Fruit fly (Drosophila melanogaster) whole organism, embryonic: Measurements from ENCODE around the gene yrt.

Experiments
- Atf-2 ChIP-seq: fragments of 200-800 bp; sonication (Bioruptor generic); optimal IDR thresholded peaks from 2 replicates; lab custom pipeline; 2016; ENCODE audit warnings: missing biosample characterization, missing genetic modification characterization
- CG11247 ChIP-seq: fragments of 200-800 bp; sonication (Bioruptor generic); IDR thresholded peaks from 2 replicates; pipeline ENCODE4 v1.3.6; 2022; ENCODE audit warnings: missing biosample characterization, missing genetic modification characterization
- CG12744 ChIP-seq: fragments of 200-800 bp; sonication (Bioruptor generic); optimal IDR thresholded peaks from 2 replicates; lab custom pipeline; 2016; ENCODE audit warnings: missing biosample characterization, missing genetic modification characterization
- CG12769 ChIP-seq: fragments of 200-800 bp; sonication (Bioruptor generic); optimal IDR thresholded peaks from 2 replicates; lab custom pipeline; 2019; ENCODE audit warnings: missing biosample characterization, mild to moderate bottlenecking, missing genetic modification characterization, moderate library complexity
- CG13775 ChIP-seq: fragments of 200-800 bp; sonication (Bioruptor generic); optimal IDR thresholded peaks from 3 replicates; lab custom pipeline; 2017; ENCODE audit warnings: missing biosample characterization, mild to moderate bottlenecking, missing genetic modification characterization
- CG15479 ChIP-seq: fragments of 200-800 bp; sonication (Bioruptor generic); optimal IDR thresholded peaks from 3 replicates; lab custom pipeline; 2019; ENCODE audit warnings: missing biosample characterization, mild to moderate bottlenecking, missing genetic modification characterization, moderate library complexity
- CG1602 ChIP-seq: fragments of 200-800 bp; sonication (Bioruptor generic); optimal IDR thresholded peaks from 3 replicates; lab custom pipeline; 2016; ENCODE audit warnings: missing biosample characterization, missing genetic modification characterization
- CG16779 ChIP-seq: fragments of 200-800 bp; sonication (Bioruptor generic); IDR thresholded peaks from 2 replicates; pipeline ENCODE4 v1.3.6; 2022; ENCODE audit warnings: missing biosample characterization, missing genetic modification characterization
- CG17359 ChIP-seq: fragments of 200-800 bp; sonication (Bioruptor generic); optimal IDR thresholded peaks from 3 replicates; lab custom pipeline; 2018; ENCODE audit warnings: missing biosample characterization, mild to moderate bottlenecking, missing genetic modification characterization, moderate library complexity
- CG17568 ChIP-seq: fragments of 200-800 bp; sonication (Bioruptor generic); optimal IDR thresholded peaks from 2 replicates; lab custom pipeline; 2018; ENCODE audit warnings: missing biosample characterization, mild to moderate bottlenecking, missing genetic modification characterization, moderate library complexity
- CG17612 ChIP-seq: fragments of 200-800 bp; sonication (Bioruptor generic); IDR thresholded peaks from 2 replicates; pipeline ENCODE4 v1.3.6; 2022; ENCODE audit warnings: missing biosample characterization, missing genetic modification characterization
- CG2120 ChIP-seq: fragments of 200-800 bp; sonication (Bioruptor generic); optimal IDR thresholded peaks from 3 replicates; lab custom pipeline; 2016; ENCODE audit warnings: missing biosample characterization, missing genetic modification characterization
- CG42726 ChIP-seq: fragments of 200-800 bp; sonication (Bioruptor generic); IDR thresholded peaks from 2 replicates; pipeline ENCODE4 v1.3.6; 2022; ENCODE audit warnings: missing biosample characterization, missing genetic modification characterization; ENCODE audit not compliant: partially characterized antibody
- CG4328 ChIP-seq: fragments of 200-800 bp; sonication (Bioruptor generic); optimal IDR thresholded peaks from 3 replicates; lab custom pipeline; 2017; ENCODE audit warnings: missing biosample characterization, missing genetic modification reagents, missing genetic modification characterization
- CG6791 ChIP-seq: fragments of 200-800 bp; sonication (Bioruptor generic); IDR thresholded peaks from 3 replicates; pipeline ENCODE4 v1.3.6; 2022; ENCODE audit warnings: missing biosample characterization, missing genetic modification characterization; ENCODE audit not compliant: partially characterized antibody
- Dek ChIP-seq: fragments of 200-800 bp; sonication (Bioruptor generic); optimal IDR thresholded peaks from 3 replicates; lab custom pipeline; 2019; ENCODE audit warnings: missing biosample characterization, mild to moderate bottlenecking, missing genetic modification characterization, moderate library complexity
- Dll ChIP-seq: fragments of 200-800 bp; sonication (Bioruptor generic); IDR thresholded peaks from 4 replicates; pipeline ENCODE4 v1.3.6; 2022; ENCODE audit warnings: missing biosample characterization, missing genetic modification characterization; ENCODE audit not compliant: partially characterized antibody
- Doc3 ChIP-seq: fragments of 200-800 bp; sonication (Bioruptor generic); IDR thresholded peaks from 3 replicates; pipeline ENCODE4 v1.3.6; 2022; ENCODE audit warnings: missing biosample characterization, missing genetic modification characterization; ENCODE audit not compliant: partially characterized antibody
- Gug ChIP-seq: fragments of 200-800 bp; sonication (Bioruptor generic); IDR thresholded peaks from 4 replicates; pipeline ENCODE4 v1.3.6; 2022; ENCODE audit warnings: missing biosample characterization, missing genetic modification characterization
- HmgZ ChIP-seq: fragments of 200-800 bp; sonication (Bioruptor generic); optimal IDR thresholded peaks from 2 replicates; lab custom pipeline; 2018; ENCODE audit warnings: missing biosample characterization, mild to moderate bottlenecking, missing genetic modification characterization
- Kr ChIP-seq: fragments of 200-800 bp; sonication (Bioruptor generic); optimal IDR thresholded peaks from 2 replicates; lab custom pipeline; 2017; ENCODE audit warnings: missing biosample characterization, mild to moderate bottlenecking, missing genetic modification characterization
- Lpt ChIP-seq: fragments of >200 bp; optimal IDR thresholded peaks from 2 replicates; lab custom pipeline; 2018; ENCODE audit warnings: missing biosample characterization, missing genetic modification characterization
- MESR4 ChIP-seq: fragments of 200-800 bp; sonication (Bioruptor generic); optimal IDR thresholded peaks from 2 replicates; lab custom pipeline; 2018; ENCODE audit warnings: missing biosample characterization, mild to moderate bottlenecking, missing genetic modification characterization, moderate library complexity
- Opbp ChIP-seq: fragments of 200-800 bp; sonication (Bioruptor generic); IDR thresholded peaks from 3 replicates; pipeline ENCODE4 v1.3.6; 2022; ENCODE audit warnings: missing biosample characterization, missing genetic modification characterization; ENCODE audit not compliant: partially characterized antibody
- Ptx1 ChIP-seq: fragments of 200-800 bp; sonication (Bioruptor generic); IDR thresholded peaks from 2 replicates; pipeline ENCODE4 v1.3.6; 2022; ENCODE audit warnings: missing biosample characterization, missing genetic modification characterization
- Six4 ChIP-seq: fragments of 200-800 bp; sonication (Bioruptor generic); optimal IDR thresholded peaks from 2 replicates; lab custom pipeline; 2016; ENCODE audit warnings: missing biosample characterization, missing genetic modification characterization
- Sox100B ChIP-seq: fragments of 200-800 bp; sonication (Bioruptor generic); optimal IDR thresholded peaks from 3 replicates; lab custom pipeline; 2018; ENCODE audit warnings: missing biosample characterization, mild to moderate bottlenecking, missing genetic modification characterization
- TFAM ChIP-seq: fragments of 200-800 bp; sonication (Bioruptor generic); optimal IDR thresholded peaks from 2 replicates; lab custom pipeline; 2017; ENCODE audit warnings: missing biosample characterization, missing genetic modification characterization, inconsistent platforms
- Usf ChIP-seq: fragments of 200-800 bp; sonication (Bioruptor generic); optimal IDR thresholded peaks from 2 replicates; lab custom pipeline; 2017; ENCODE audit warnings: missing genotype, missing biosample characterization, missing genetic modification characterization
- aop ChIP-seq: fragments of 200-800 bp; sonication (Bioruptor generic); IDR thresholded peaks from 2 replicates; pipeline ENCODE4 v1.3.6; 2022; ENCODE audit warnings: missing biosample characterization, missing genetic modification characterization
- ap ChIP-seq: fragments of 200-800 bp; sonication (Bioruptor generic); IDR thresholded peaks from 2 replicates; pipeline ENCODE4 v1.3.6; 2022; ENCODE audit warnings: missing biosample characterization, missing genetic modification characterization
- caup ChIP-seq: fragments of 200-800 bp; sonication (Bioruptor generic); optimal IDR thresholded peaks from 3 replicates; lab custom pipeline; 2017; ENCODE audit warnings: missing biosample characterization, mild to moderate bottlenecking, missing genetic modification characterization, moderate library complexity; ENCODE audit not compliant: severe bottlenecking
- chn ChIP-seq: fragments of 200-800 bp; sonication (Bioruptor generic); optimal IDR thresholded peaks from 2 replicates; lab custom pipeline; 2016; ENCODE audit warnings: missing biosample characterization, missing genetic modification characterization
- ewg ChIP-seq: fragments of 200-800 bp; sonication (Bioruptor generic); optimal IDR thresholded peaks from 3 replicates; lab custom pipeline; 2017; ENCODE audit warnings: mild to moderate bottlenecking, missing biosample characterization, missing genetic modification reagents, missing genetic modification characterization
- fu2 ChIP-seq: fragments of 200-800 bp; sonication (Bioruptor generic); optimal IDR thresholded peaks from 2 replicates; lab custom pipeline; 2016; ENCODE audit warnings: missing biosample characterization, missing genetic modification characterization
- grau ChIP-seq: fragments of 200-800 bp; optimal IDR thresholded peaks from 3 replicates; lab custom pipeline; 2019; ENCODE audit warnings: missing biosample characterization, mild to moderate bottlenecking, missing genetic modification characterization, moderate library complexity
- ind ChIP-seq: fragments of 200-800 bp; sonication (Bioruptor generic); optimal IDR thresholded peaks from 3 replicates; lab custom pipeline; 2016; ENCODE audit warnings: missing biosample characterization, missing genetic modification characterization
- jigr1 ChIP-seq: fragments of 200-800 bp; sonication (Bioruptor generic); IDR thresholded peaks from 3 replicates; pipeline ENCODE4 v1.3.6; 2022; ENCODE audit warnings: missing biosample characterization, missing genetic modification characterization
- jumu ChIP-seq: fragments of 200-800 bp; sonication (Bioruptor generic); optimal IDR thresholded peaks from 3 replicates; lab custom pipeline; 2016; ENCODE audit warnings: missing biosample characterization, missing genetic modification characterization
- lola ChIP-seq, 3 experiments: fragments of >200 bp in 2 of 3; fragments of 200-800 bp in 1 of 3; sonication (Bioruptor generic) in 1 of 3; optimal IDR thresholded peaks; 2 replicates each; lab custom pipeline; 2017 to 2019; ENCODE audit warnings: missing biosample characterization in 3 of 3, missing genetic modification characterization in 3 of 3, mild to moderate bottlenecking in 1 of 3, moderate library complexity in 1 of 3
- mam ChIP-seq: fragments of 200-800 bp; sonication (Bioruptor generic); optimal IDR thresholded peaks from 3 replicates; lab custom pipeline; 2016; ENCODE audit warnings: missing biosample characterization, missing genetic modification characterization
- oc ChIP-seq: fragments of 200-800 bp; sonication (Bioruptor generic); optimal IDR thresholded peaks from 2 replicates; lab custom pipeline; 2018; ENCODE audit warnings: missing biosample characterization, mild to moderate bottlenecking, missing genetic modification characterization, moderate library complexity
- odd ChIP-seq: fragments of 200-800 bp; sonication (Bioruptor generic); optimal IDR thresholded peaks from 2 replicates; lab custom pipeline; 2017; ENCODE audit warnings: missing biosample characterization, mild to moderate bottlenecking, missing genetic modification characterization
- pnt ChIP-seq: fragments of 200-800 bp; sonication (Bioruptor generic); optimal IDR thresholded peaks from 3 replicates; lab custom pipeline; 2016; ENCODE audit warnings: missing biosample characterization, missing genetic modification characterization
- schlank ChIP-seq: fragments of 200-800 bp; sonication (Bioruptor generic); optimal IDR thresholded peaks from 2 replicates; lab custom pipeline; 2018; ENCODE audit warnings: missing biosample characterization, mild to moderate bottlenecking, missing genetic modification characterization
- tap ChIP-seq: fragments of 200-800 bp; optimal IDR thresholded peaks from 3 replicates; lab custom pipeline; 2019; ENCODE audit warnings: missing biosample characterization, mild to moderate bottlenecking, missing genetic modification characterization, moderate library complexity
- tio ChIP-seq: fragments of 200-800 bp; sonication (Bioruptor generic); optimal IDR thresholded peaks from 2 replicates; lab custom pipeline; 2017; ENCODE audit warnings: missing biosample characterization, missing genetic modification characterization, inconsistent platforms
- vnd ChIP-seq: fragments of 200-800 bp; sonication (Bioruptor generic); IDR thresholded peaks from 3 replicates; pipeline ENCODE4 v1.3.6; 2022; ENCODE audit warnings: missing biosample characterization, missing genetic modification characterization; ENCODE audit not compliant: partially characterized antibody
- wor ChIP-seq: fragments of 200-800 bp; sonication (Bioruptor generic); IDR thresholded peaks from 2 replicates; pipeline ENCODE4 v1.3.6; 2022; ENCODE audit warnings: missing biosample characterization, missing genetic modification characterization

Gene yrt

dm6 chr3R:13428341-13429040, 6.3 kb downstream of the yrt start:
- peak; percentile 26 for TF ChIP-seq CG12744
- TF ChIP-seq CG12769 (tag; lab: Kevin White, UChicago), result peak; percentile 55
- peak in 1 of 3 experiments; percentile 61 for TF ChIP-seq lola (GFP tag; optimal IDR thresholded peaks at IDR 0.05; lab: Kevin White, UChicago)
- TF ChIP-seq Usf (GFP tag; lab: Kevin White, UChicago), result no peak
- TF ChIP-seq Ptx1 (GFP tag; lab: Robert Waterston, UW), result peak; percentile 74
- TF ChIP-seq Six4 (GFP tag; lab: Kevin White, UChicago), result peak; percentile 68
- TF ChIP-seq Sox100B (GFP tag; lab: Kevin White, UChicago), result peak; percentile 46
- peak; percentile 42 for TF ChIP-seq pnt (GFP tag; lab: Kevin White, UChicago)
- TF ChIP-seq Lpt (GFP tag; lab: Kevin White, UChicago), result no peak
- TF ChIP-seq CG6791 (GFP tag; lab: Robert Waterston, UW), result no peak
- 0 out of 2 replicates have a peak, but pooled peaks have one; percentile 16 for TF ChIP-seq CG17612 (GFP tag; lab: Robert Waterston, UW)
- no peak for TF ChIP-seq vnd
- peak; percentile 58; the same call in 2 of the 4 replicates for TF ChIP-seq Gug (GFP tag; lab: Robert Waterston, UW)
- TF ChIP-seq mam (GFP tag; lab: Kevin White, UChicago), result peak; percentile 42
- no peak for TF ChIP-seq fu2 (GFP tag; lab: Kevin White, UChicago)
- TF ChIP-seq CG16779 (GFP tag; lab: Robert Waterston, UW), result no peak
- TF ChIP-seq CG17359 (tag; lab: Kevin White, UChicago), result peak; percentile 79
- TF ChIP-seq CG42726 (GFP tag; lab: Robert Waterston, UW), result no peak
- peak; percentile 45 for TF ChIP-seq jumu (GFP tag; lab: Kevin White, UChicago)
- no peak for TF ChIP-seq Kr (GFP tag; lab: Kevin White, UChicago)
- TF ChIP-seq Dek, result peak; percentile 44
- peak; percentile 6 for TF ChIP-seq caup (GFP tag; lab: Kevin White, UChicago)
- peak; percentile 51 for TF ChIP-seq CG2120 (GFP tag; lab: Kevin White, UChicago)
- peak; percentile 33 for TF ChIP-seq CG17568 (GFP tag; lab: Kevin White, UChicago)
- TF ChIP-seq aop (GFP tag; lab: Robert Waterston, UW), result no peak
- no peak for TF ChIP-seq MESR4 (GFP tag; lab: Kevin White, UChicago)
- TF ChIP-seq CG15479 (GFP tag; lab: Kevin White, UChicago), result no peak
- TF ChIP-seq grau (tag; lab: Kevin White, UChicago), result peak; percentile 98
- peak; percentile 53 for TF ChIP-seq ewg (GFP tag; lab: Kevin White, UChicago)
- no peak for TF ChIP-seq Dll
- peak; percentile 62 for TF ChIP-seq ap (GFP tag; lab: Robert Waterston, UW)
- no peak for TF ChIP-seq HmgZ (tag; lab: Kevin White, UChicago)
- 0 out of 2 replicates have a peak, but pooled peaks have one; percentile 28 for TF ChIP-seq wor (GFP tag; lab: Robert Waterston, UW)
- TF ChIP-seq CG11247 (GFP tag; lab: Robert Waterston, UW), result peak; percentile 48; the same call in 1 of the 2 replicates
- TF ChIP-seq CG1602 (GFP tag; lab: Kevin White, UChicago), result peak; percentile 57
- TF ChIP-seq tio (GFP tag; lab: Kevin White, UChicago), result peak; percentile 45
- no peak for TF ChIP-seq Opbp (GFP tag; lab: Robert Waterston, UW)
- TF ChIP-seq Doc3 (GFP tag; lab: Robert Waterston, UW), result no peak
- no peak for TF ChIP-seq schlank (tag; lab: Kevin White, UChicago)
- TF ChIP-seq chn, result peak; percentile 29
- TF ChIP-seq ind (GFP tag; lab: Kevin White, UChicago), result peak; percentile 71
- peak; percentile 71 for TF ChIP-seq tap (tag; lab: Kevin White, UChicago)
- no peak for TF ChIP-seq CG4328
- TF ChIP-seq TFAM (GFP tag; lab: Kevin White, UChicago), result peak; percentile 29
- TF ChIP-seq Atf-2 (GFP tag; lab: Kevin White, UChicago), result peak; percentile 35
- TF ChIP-seq CG13775, result peak; percentile 42
- TF ChIP-seq odd, result peak; percentile 56
- TF ChIP-seq oc, result peak; percentile 30
- no peak for TF ChIP-seq jigr1 (GFP tag; lab: Robert Waterston, UW)
